Fruit fly (Drosophila melanogaster) whole organism, embryonic: ENCODE results near the gene Dlip1.
A peak's percentile ranks its signal among the peaks of the same experiment; 100 is the strongest.

Experiments
- CG10209 ChIP-seq: fragments of 200-800 bp; sonication (Bioruptor generic); optimal IDR thresholded peaks from 3 replicates; lab custom pipeline; 2017; ENCODE audit warnings: missing biosample characterization, mild to moderate bottlenecking, missing genetic modification characterization, missing genetic modification reagents
- CG10267 ChIP-seq: fragments of 200-800 bp; sonication (Bioruptor generic); optimal IDR thresholded peaks from 2 replicates; lab custom pipeline; 2018; ENCODE audit warnings: missing biosample characterization, mild to moderate bottlenecking, missing genetic modification characterization, moderate library complexity
- CG10543 ChIP-seq: fragments of 200-800 bp; sonication (Bioruptor generic); optimal IDR thresholded peaks from 3 replicates; lab custom pipeline; 2017; ENCODE audit warnings: missing biosample characterization, mild to moderate bottlenecking, missing genetic modification characterization, moderate library complexity
- CG12155 ChIP-seq: fragments of 200-800 bp; sonication (Bioruptor generic); optimal IDR thresholded peaks from 3 replicates; lab custom pipeline; 2016; ENCODE audit warnings: missing biosample characterization, missing genetic modification characterization
- CG12391 ChIP-seq: fragments of 200-800 bp; sonication (Bioruptor generic); optimal IDR thresholded peaks from 3 replicates; lab custom pipeline; 2018; ENCODE audit warnings: missing biosample characterization, mild to moderate bottlenecking, missing genetic modification characterization, moderate library complexity
- CG15601 ChIP-seq: fragments of 200-800 bp; sonication (Bioruptor generic); optimal IDR thresholded peaks from 3 replicates; lab custom pipeline; 2019; ENCODE audit warnings: missing biosample characterization, mild to moderate bottlenecking, missing genetic modification characterization, moderate library complexity
- CG16815 ChIP-seq: fragments of 200-800 bp; sonication (Bioruptor generic); optimal IDR thresholded peaks from 3 replicates; lab custom pipeline; 2017; ENCODE audit warnings: missing biosample characterization, mild to moderate bottlenecking, missing genetic modification characterization
- CG17328 ChIP-seq: fragments of 200-800 bp; sonication (Bioruptor generic); IDR thresholded peaks from 2 replicates; pipeline ENCODE4 v1.3.6; 2022; ENCODE audit warnings: missing biosample characterization, missing genetic modification characterization
- CG2202 ChIP-seq: fragments of 200-800 bp; sonication (Bioruptor generic); optimal IDR thresholded peaks from 2 replicates; lab custom pipeline; 2018; ENCODE audit warnings: missing biosample characterization, mild to moderate bottlenecking, missing genetic modification characterization
- CG2889 ChIP-seq: fragments of 200-800 bp; sonication (Bioruptor generic); IDR thresholded peaks from 3 replicates; pipeline ENCODE4 v1.3.6; 2022; ENCODE audit warnings: missing biosample characterization, missing genetic modification characterization
- CG32772 ChIP-seq: fragments of 200-800 bp; sonication (Bioruptor generic); IDR thresholded peaks from 2 replicates; pipeline ENCODE4 v1.3.6; 2022; ENCODE audit warnings: missing biosample characterization, missing genetic modification characterization
- CG33213 ChIP-seq: fragments of 200-800 bp; sonication (Bioruptor generic); optimal IDR thresholded peaks from 3 replicates; lab custom pipeline; 2016; ENCODE audit warnings: missing biosample characterization, missing genetic modification characterization
- CG34422 ChIP-seq: fragments of 200-800 bp; sonication (Bioruptor generic); IDR thresholded peaks from 3 replicates; pipeline ENCODE4 v1.3.6; 2022; ENCODE audit warnings: missing biosample characterization, missing genetic modification characterization
- CG6683 ChIP-seq: fragments of 200-800 bp; sonication (Bioruptor generic); optimal IDR thresholded peaks from 2 replicates; lab custom pipeline; 2017; ENCODE audit warnings: missing biosample characterization, mild to moderate bottlenecking, missing genetic modification characterization, missing genetic modification reagents
- CG6765 ChIP-seq: fragments of 200-800 bp; sonication (Bioruptor generic); optimal IDR thresholded peaks from 3 replicates; lab custom pipeline; 2017; ENCODE audit warnings: missing biosample characterization, mild to moderate bottlenecking, missing genetic modification characterization
- CG7556 ChIP-seq: fragments of 200-800 bp; sonication (Bioruptor generic); optimal IDR thresholded peaks from 2 replicates; lab custom pipeline; 2017; ENCODE audit warnings: missing biosample characterization, mild to moderate bottlenecking, missing genetic modification characterization
- CG8765 ChIP-seq: fragments of 200-800 bp; sonication (Bioruptor generic); IDR thresholded peaks from 2 replicates; pipeline ENCODE4 v1.3.6; 2022; ENCODE audit warnings: missing biosample characterization, missing genetic modification characterization
- CG9437 ChIP-seq: fragments of 200-800 bp; sonication (Bioruptor generic); optimal IDR thresholded peaks from 2 replicates; lab custom pipeline; 2018; ENCODE audit warnings: missing biosample characterization, mild to moderate bottlenecking, missing genetic modification characterization
- CG9609 ChIP-seq: fragments of 200-800 bp; sonication (Bioruptor generic); optimal IDR thresholded peaks from 3 replicates; lab custom pipeline; 2016; ENCODE audit warnings: missing biosample characterization, missing genetic modification characterization
- D19B ChIP-seq: fragments of 200-800 bp; sonication (Bioruptor generic); optimal IDR thresholded peaks from 2 replicates; lab custom pipeline; 2017; ENCODE audit warnings: missing biosample characterization, mild to moderate bottlenecking, missing genetic modification characterization
- Dad ChIP-seq: fragments of 200-800 bp; sonication (Bioruptor generic); optimal IDR thresholded peaks from 3 replicates; lab custom pipeline; 2016; ENCODE audit warnings: missing biosample characterization, missing genetic modification characterization
- Dp ChIP-seq: fragments of 200-800 bp; sonication (Bioruptor generic); optimal IDR thresholded peaks from 2 replicates; lab custom pipeline; 2018; ENCODE audit warnings: missing biosample characterization, mild to moderate bottlenecking, missing genetic modification characterization, moderate library complexity
- Hr51 ChIP-seq, 2 experiments: fragments of 200-800 bp; sonication (Bioruptor generic); optimal IDR thresholded peaks; 2 replicates in 1 of 2; 3 replicates in 1 of 2; lab custom pipeline; 2016 to 2018; ENCODE audit warnings: missing biosample characterization in 2 of 2, missing genetic modification characterization in 2 of 2, mild to moderate bottlenecking in 1 of 2, moderate library complexity in 1 of 2
- Hr78 ChIP-seq, 2 experiments: fragments of 200-800 bp in 1 of 2; fragments of >200 bp in 1 of 2; sonication (Bioruptor generic) in 1 of 2; optimal IDR thresholded peaks; 2 replicates each; lab custom pipeline; 2017 to 2019; ENCODE audit warnings: missing biosample characterization in 2 of 2, missing genetic modification characterization in 2 of 2, mild to moderate bottlenecking in 1 of 2, moderate library complexity in 1 of 2
- NC2β ChIP-seq: fragments of 200-800 bp; sonication (Bioruptor generic); optimal IDR thresholded peaks from 2 replicates; lab custom pipeline; 2016; ENCODE audit warnings: missing biosample characterization, missing genetic modification characterization
- Oaz ChIP-seq: fragments of 200-800 bp; sonication (Bioruptor generic); IDR thresholded peaks from 2 replicates; pipeline ENCODE4 v1.3.6; 2022; ENCODE audit warnings: missing biosample characterization, missing genetic modification characterization
- Oli ChIP-seq: fragments of 200-800 bp; sonication (Bioruptor generic); optimal IDR thresholded peaks from 2 replicates; lab custom pipeline; 2018; ENCODE audit warnings: missing biosample characterization, mild to moderate bottlenecking, missing genetic modification characterization, moderate library complexity
- Ptx1 ChIP-seq: fragments of 200-800 bp; sonication (Bioruptor generic); IDR thresholded peaks from 2 replicates; pipeline ENCODE4 v1.3.6; 2022; ENCODE audit warnings: missing biosample characterization, missing genetic modification characterization
- Sin3A ChIP-seq: fragments of >200 bp; optimal IDR thresholded peaks from 2 replicates; lab custom pipeline; 2018
- TFAM ChIP-seq: fragments of 200-800 bp; sonication (Bioruptor generic); optimal IDR thresholded peaks from 2 replicates; lab custom pipeline; 2017; ENCODE audit warnings: missing biosample characterization, missing genetic modification characterization, inconsistent platforms
- chif ChIP-seq, 2 experiments: fragments of 200-800 bp; sonication (Bioruptor generic); optimal IDR thresholded peaks; 3 replicates each; lab custom pipeline; 2016; ENCODE audit warnings: missing biosample characterization in 2 of 2, missing genetic modification characterization in 2 of 2
- chinmo ChIP-seq: fragments of 200-800 bp; sonication (Bioruptor generic); IDR thresholded peaks from 4 replicates; pipeline ENCODE4 v1.3.6; 2022; ENCODE audit warnings: missing biosample characterization, missing genetic modification characterization; ENCODE audit not compliant: partially characterized antibody
- dysf ChIP-seq: fragments of 200-800 bp; sonication (Bioruptor generic); IDR thresholded peaks from 3 replicates; pipeline ENCODE4 v1.3.6; 2022; ENCODE audit warnings: missing biosample characterization, missing genetic modification characterization
- emc ChIP-seq: fragments of 200-800 bp; sonication (Bioruptor generic); optimal IDR thresholded peaks from 2 replicates; lab custom pipeline; 2016; ENCODE audit warnings: missing biosample characterization, missing genetic modification characterization
- esg ChIP-seq: fragments of 200-800 bp; sonication (Bioruptor generic); conservative IDR thresholded peaks from 2 replicates; pipeline ENCODE4 v1.3.6; 2022; ENCODE audit warnings: missing biosample characterization, missing genetic modification characterization
- gsb ChIP-seq: fragments of 200-800 bp; sonication (Bioruptor generic); IDR thresholded peaks from 2 replicates; pipeline ENCODE4 v1.3.6; 2022; ENCODE audit warnings: missing biosample characterization, missing genetic modification characterization
- hb ChIP-seq: fragments of 200-800 bp; sonication (Bioruptor generic); IDR thresholded peaks from 3 replicates; pipeline ENCODE4 v1.3.6; 2022; ENCODE audit warnings: missing biosample characterization, missing genetic modification characterization; ENCODE audit not compliant: partially characterized antibody
- knrl ChIP-seq: fragments of 200-800 bp; sonication (Bioruptor generic); IDR thresholded peaks from 3 replicates; pipeline ENCODE4 v1.3.6; 2022; ENCODE audit warnings: missing biosample characterization, missing genetic modification characterization; ENCODE audit not compliant: partially characterized antibody
- lola ChIP-seq, 3 experiments: fragments of >200 bp in 2 of 3; fragments of 200-800 bp in 1 of 3; sonication (Bioruptor generic) in 1 of 3; optimal IDR thresholded peaks; 2 replicates each; lab custom pipeline; 2017 to 2019; ENCODE audit warnings: missing biosample characterization in 3 of 3, missing genetic modification characterization in 3 of 3, mild to moderate bottlenecking in 1 of 3, moderate library complexity in 1 of 3
- nerfin-2 ChIP-seq: fragments of 200-800 bp; sonication (Bioruptor generic); IDR thresholded peaks from 2 replicates; pipeline ENCODE4 v1.3.6; 2022; ENCODE audit warnings: missing biosample characterization, missing genetic modification characterization; ENCODE audit not compliant: partially characterized antibody
- pho ChIP-seq: fragments of 200-800 bp; sonication (Bioruptor generic); optimal IDR thresholded peaks from 2 replicates; lab custom pipeline; 2016; ENCODE audit warnings: missing biosample characterization, missing genetic modification characterization
- pita ChIP-seq: fragments of 200-800 bp; sonication (Bioruptor generic); optimal IDR thresholded peaks from 2 replicates; lab custom pipeline; 2017; ENCODE audit warnings: missing biosample characterization, mild to moderate bottlenecking, missing genetic modification characterization
- schlank ChIP-seq: fragments of 200-800 bp; sonication (Bioruptor generic); optimal IDR thresholded peaks from 2 replicates; lab custom pipeline; 2018; ENCODE audit warnings: missing biosample characterization, mild to moderate bottlenecking, missing genetic modification characterization
- scrt ChIP-seq: fragments of 200-800 bp; sonication (Bioruptor generic); optimal IDR thresholded peaks from 2 replicates; lab custom pipeline; 2018; ENCODE audit warnings: missing biosample characterization, mild to moderate bottlenecking, missing genetic modification characterization, moderate library complexity
- slp2 ChIP-seq: fragments of 200-800 bp; sonication (Bioruptor generic); optimal IDR thresholded peaks from 2 replicates; lab custom pipeline; 2016; ENCODE audit warnings: missing biosample characterization, missing genetic modification characterization
- so ChIP-seq: fragments of 200-800 bp; sonication (Bioruptor generic); IDR thresholded peaks from 3 replicates; pipeline ENCODE4 v1.3.6; 2022; ENCODE audit warnings: missing biosample characterization, missing genetic modification characterization
- sob ChIP-seq: fragments of 200-800 bp; sonication (Bioruptor generic); IDR thresholded peaks from 2 replicates; pipeline ENCODE4 v1.3.6; 2022; ENCODE audit warnings: missing biosample characterization, missing genetic modification characterization
- stwl ChIP-seq: fragments of 200-800 bp; sonication (Bioruptor generic); optimal IDR thresholded peaks from 3 replicates; lab custom pipeline; 2018; ENCODE audit warnings: missing biosample characterization, mild to moderate bottlenecking, missing genetic modification characterization, moderate library complexity
- tgo ChIP-seq: fragments of 200-800 bp; sonication (Bioruptor generic); IDR thresholded peaks from 3 replicates; pipeline ENCODE4 v1.3.6; 2022; ENCODE audit warnings: missing biosample characterization, missing genetic modification characterization
- unc-4 ChIP-seq: fragments of 200-800 bp; sonication (Bioruptor generic); IDR thresholded peaks from 2 replicates; pipeline ENCODE4 v1.3.6; 2022; ENCODE audit warnings: missing biosample characterization, missing genetic modification characterization; ENCODE audit not compliant: partially characterized antibody

Dlip1 gene

dm6 chrX:9141219-9141618, 17.2 kb upstream of the Dlip1 start (continued):
- peak; percentile 71 for TF ChIP-seq Oli
- no peak for TF ChIP-seq emc
- TF ChIP-seq unc-4, result no peak
- no peak for TF ChIP-seq pita (GFP tag; lab: Kevin White, UChicago)
- peak; percentile 75 for TF ChIP-seq CG16815 (GFP tag; lab: Kevin White, UChicago)
- TF ChIP-seq CG9609 (GFP tag; lab: Kevin White, UChicago), result peak; percentile 63
- TF ChIP-seq CG32772 (GFP tag; lab: Robert Waterston, UW), result peak; percentile 78
- 0 out of 3 replicates have a peak, but pooled peaks have one; percentile 24 for TF ChIP-seq hb (GFP tag; lab: Robert Waterston, UW)
- TF ChIP-seq Hr78 (GFP tag; optimal IDR thresholded peaks at IDR 0.05; lab: Kevin White, UChicago), result no peak
- peak; percentile 90 for TF ChIP-seq CG8765
- peak; percentile 63; the same call in 2 of the 3 replicates for TF ChIP-seq CG2889
- peak; percentile 72 for TF ChIP-seq NC2β (GFP tag; lab: Kevin White, UChicago)
- no peak for TF ChIP-seq TFAM (GFP tag; lab: Kevin White, UChicago)
- TF ChIP-seq so (GFP tag; lab: Robert Waterston, UW), result peak; percentile 55; the same call in 1 of the 3 replicates
- TF ChIP-seq CG15601 (tag; lab: Kevin White, UChicago), result peak; percentile 55
- peak; percentile 43 for TF ChIP-seq CG6765 (GFP tag; lab: Kevin White, UChicago)
- peak; percentile 72 for TF ChIP-seq CG10209 (GFP tag; lab: Kevin White, UChicago)
- TF ChIP-seq esg (GFP tag; lab: Robert Waterston, UW), result peak; percentile 74
- TF ChIP-seq CG6683 (GFP tag; lab: Kevin White, UChicago), result peak; percentile 20
- TF ChIP-seq tgo (GFP tag; lab: Robert Waterston, UW), result peak; percentile 80
- TF ChIP-seq CG10267 (tag; lab: Kevin White, UChicago), result peak; percentile 57
- peak; percentile 38 for TF ChIP-seq pho
- no peak for TF ChIP-seq Dp (GFP tag; lab: Kevin White, UChicago)
- TF ChIP-seq CG9437, result peak; percentile 19
- TF ChIP-seq scrt (GFP tag; lab: Kevin White, UChicago), result peak; percentile 7
- TF ChIP-seq CG7556 (GFP tag; lab: Kevin White, UChicago), result peak; percentile 61
- TF ChIP-seq Oaz (GFP tag; lab: Robert Waterston, UW), result peak; percentile 75
- no peak for TF ChIP-seq chinmo (GFP tag; lab: Robert Waterston, UW)
- peak; percentile 60 for TF ChIP-seq gsb (GFP tag; lab: Robert Waterston, UW)
- peak; percentile 89 for TF ChIP-seq dysf
- peak; percentile 60 for TF ChIP-seq CG10543
- peak; percentile 58 for TF ChIP-seq slp2 (GFP tag; lab: Kevin White, UChicago)
- 0 out of 3 replicates have a peak, but pooled peaks have one; percentile 23 for TF ChIP-seq knrl
- TF ChIP-seq stwl, result peak; percentile 6
- peak; percentile 38 for TF ChIP-seq CG2202 (tag; lab: Kevin White, UChicago)
- peak; percentile 85 for TF ChIP-seq sob (GFP tag; lab: Robert Waterston, UW)
- TF ChIP-seq Dad (GFP tag; lab: Kevin White, UChicago), result peak; percentile 25
- TF ChIP-seq CG12155, result peak; percentile 58
- TF ChIP-seq Ptx1 (GFP tag; lab: Robert Waterston, UW), result peak; percentile 85
- TF ChIP-seq Hr51 (GFP tag; optimal IDR thresholded peaks at IDR 0.05; lab: Kevin White, UChicago), result peak; percentile 23 to 60
- TF ChIP-seq Sin3A (lab: Kevin White, UChicago), result no peak
- peak; percentile 16 for TF ChIP-seq schlank (tag; lab: Kevin White, UChicago)
- TF ChIP-seq chif (GFP tag; optimal IDR thresholded peaks at IDR 0.05; lab: Kevin White, UChicago), result peak; percentile 28 to 82
- TF ChIP-seq CG17328, result peak; percentile 85
- TF ChIP-seq nerfin-2 (GFP tag; lab: Robert Waterston, UW), result no peak
- TF ChIP-seq CG12391 (tag; lab: Kevin White, UChicago), result peak; percentile 65
- peak in 1 of 3 experiments; percentile 67 for TF ChIP-seq lola (GFP tag; optimal IDR thresholded peaks at IDR 0.05; lab: Kevin White, UChicago)
- peak; percentile 88 for TF ChIP-seq CG34422 (GFP tag; lab: Robert Waterston, UW)
- TF ChIP-seq D19B (GFP tag; lab: Kevin White, UChicago), result no peak
- peak; percentile 45 for TF ChIP-seq CG33213
